Fruit fly (Drosophila melanogaster) whole organism, embryonic: Measurements from ENCODE around the gene Nepl20.

Experiments
- B-H2 ChIP-seq: fragments of 200-800 bp; sonication (Bioruptor generic); optimal IDR thresholded peaks from 2 replicates; lab custom pipeline; 2018; ENCODE audit warnings: missing biosample characterization, mild to moderate bottlenecking, missing genetic modification characterization
- CG10431 ChIP-seq: fragments of 200-800 bp; sonication (Bioruptor generic); optimal IDR thresholded peaks from 3 replicates; lab custom pipeline; 2018; ENCODE audit warnings: missing biosample characterization, mild to moderate bottlenecking, missing genetic modification characterization
- CG10979 ChIP-seq: fragments of 200-800 bp; sonication (Bioruptor generic); optimal IDR thresholded peaks from 2 replicates; lab custom pipeline; 2018; ENCODE audit warnings: missing biosample characterization, mild to moderate bottlenecking, missing genetic modification characterization, moderate library complexity
- CG11093 ChIP-seq: fragments of 200-800 bp; sonication (Bioruptor generic); IDR thresholded peaks from 3 replicates; pipeline ENCODE4 v1.3.6; 2022; ENCODE audit warnings: missing biosample characterization, missing genetic modification characterization
- CG11398 ChIP-seq: fragments of 200-800 bp; sonication (Bioruptor generic); optimal IDR thresholded peaks from 2 replicates; lab custom pipeline; 2016; ENCODE audit warnings: missing biosample characterization, missing genetic modification characterization
- CG11560 ChIP-seq: fragments of 200-800 bp; sonication (Bioruptor generic); IDR thresholded peaks from 3 replicates; pipeline ENCODE4 v1.3.6; 2022; ENCODE audit warnings: missing biosample characterization, missing genetic modification characterization
- CG12071 ChIP-seq: fragments of 200-800 bp; sonication (Bioruptor generic); optimal IDR thresholded peaks from 3 replicates; lab custom pipeline; 2018; ENCODE audit warnings: missing biosample characterization, mild to moderate bottlenecking, missing genetic modification characterization
- CG1529 ChIP-seq: fragments of 200-800 bp; sonication (Bioruptor generic); optimal IDR thresholded peaks from 3 replicates; lab custom pipeline; 2018; ENCODE audit warnings: missing biosample characterization, missing genetic modification characterization
- CG17361 ChIP-seq: fragments of 200-800 bp; sonication (Bioruptor generic); IDR thresholded peaks from 3 replicates; pipeline ENCODE4 v1.3.6; 2022; ENCODE audit warnings: missing biosample characterization, missing genetic modification characterization
- CG17802 ChIP-seq: fragments of 200-800 bp; sonication (Bioruptor generic); optimal IDR thresholded peaks from 2 replicates; lab custom pipeline; 2018; ENCODE audit warnings: missing biosample characterization, mild to moderate bottlenecking, missing genetic modification characterization, moderate library complexity
- CG2120 ChIP-seq: fragments of 200-800 bp; sonication (Bioruptor generic); optimal IDR thresholded peaks from 3 replicates; lab custom pipeline; 2016; ENCODE audit warnings: missing biosample characterization, missing genetic modification characterization
- CG30403 ChIP-seq: fragments of 200-800 bp; sonication (Bioruptor generic); optimal IDR thresholded peaks from 3 replicates; lab custom pipeline; 2016; ENCODE audit warnings: missing biosample characterization, missing genetic modification characterization
- CG3407 ChIP-seq: fragments of 200-800 bp; sonication (Bioruptor generic); optimal IDR thresholded peaks from 2 replicates; lab custom pipeline; 2018; ENCODE audit warnings: missing biosample characterization, mild to moderate bottlenecking, missing genetic modification characterization
- CG34224 ChIP-seq: fragments of 200-800 bp; sonication (Bioruptor generic); IDR thresholded peaks from 3 replicates; pipeline ENCODE4 v1.3.6; 2022; ENCODE audit warnings: missing biosample characterization, missing genetic modification characterization; ENCODE audit not compliant: partially characterized antibody
- CG34422 ChIP-seq: fragments of 200-800 bp; sonication (Bioruptor generic); IDR thresholded peaks from 3 replicates; pipeline ENCODE4 v1.3.6; 2022; ENCODE audit warnings: missing biosample characterization, missing genetic modification characterization
- CG4328 ChIP-seq: fragments of 200-800 bp; sonication (Bioruptor generic); optimal IDR thresholded peaks from 3 replicates; lab custom pipeline; 2017; ENCODE audit warnings: missing biosample characterization, missing genetic modification reagents, missing genetic modification characterization
- CG4617 ChIP-seq: fragments of 200-800 bp; sonication (Bioruptor generic); optimal IDR thresholded peaks from 3 replicates; lab custom pipeline; 2016; ENCODE audit warnings: missing biosample characterization, missing genetic modification characterization, borderline replicate concordance
- CG5180 ChIP-seq: fragments of 200-800 bp; sonication (Bioruptor generic); optimal IDR thresholded peaks from 3 replicates; lab custom pipeline; 2017; ENCODE audit warnings: missing biosample characterization, missing genetic modification characterization, mild to moderate bottlenecking, moderate library complexity, missing genetic modification reagents
- CG6175 ChIP-seq: fragments of 200-800 bp; sonication (Bioruptor generic); IDR thresholded peaks from 3 replicates; pipeline ENCODE4 v1.3.6; 2022; ENCODE audit warnings: missing biosample characterization, missing genetic modification characterization
- CG7987 ChIP-seq: fragments of 200-800 bp; sonication (Bioruptor generic); optimal IDR thresholded peaks from 2 replicates; lab custom pipeline; 2018; ENCODE audit warnings: missing biosample characterization, mild to moderate bottlenecking, missing genetic modification characterization, moderate library complexity
- CG8359 ChIP-seq: fragments of 200-800 bp; sonication (Bioruptor generic); optimal IDR thresholded peaks from 2 replicates; lab custom pipeline; 2017; ENCODE audit warnings: missing biosample characterization, mild to moderate bottlenecking, missing genetic modification characterization, borderline replicate concordance
- Ets65A ChIP-seq: fragments of 200-800 bp; sonication (Bioruptor generic); peaks from one replicate; lab custom pipeline; 2016; ENCODE audit warnings: missing biosample characterization, missing genetic modification characterization
- Ets97D ChIP-seq: fragments of 200-800 bp; sonication (Bioruptor generic); optimal IDR thresholded peaks from 3 replicates; lab custom pipeline; 2016; ENCODE audit warnings: missing biosample characterization, missing genetic modification characterization
- Fer3 ChIP-seq: fragments of 200-800 bp; sonication (Bioruptor generic); optimal IDR thresholded peaks from 2 replicates; lab custom pipeline; 2018; ENCODE audit warnings: missing biosample characterization, mild to moderate bottlenecking, missing genetic modification characterization, moderate library complexity
- GATAe ChIP-seq: fragments of 200-800 bp; sonication (Bioruptor generic); conservative IDR thresholded peaks from 2 replicates; pipeline ENCODE4 v1.3.6; 2022; ENCODE audit warnings: missing biosample characterization, missing genetic modification characterization
- Hmx ChIP-seq: fragments of 200-800 bp; sonication (Bioruptor generic); optimal IDR thresholded peaks from 2 replicates; lab custom pipeline; 2016; ENCODE audit warnings: missing biosample characterization, missing genetic modification characterization
- Med ChIP-seq: fragments of 200-800 bp; sonication (Bioruptor generic); peaks from one replicate; lab custom pipeline; 2016; ENCODE audit warnings: missing biosample characterization, missing genetic modification characterization, mild to moderate bottlenecking, inconsistent platforms, moderate library complexity
- Nf-YC ChIP-seq: fragments of 200-800 bp; optimal IDR thresholded peaks from 3 replicates; lab custom pipeline; 2019; ENCODE audit warnings: missing biosample characterization, mild to moderate bottlenecking, missing genetic modification characterization, moderate library complexity
- Rx ChIP-seq: fragments of 200-800 bp; sonication (Bioruptor generic); IDR thresholded peaks from 2 replicates; pipeline ENCODE4 v1.3.6; 2022; ENCODE audit warnings: missing biosample characterization, missing genetic modification characterization
- Six4 ChIP-seq: fragments of 200-800 bp; sonication (Bioruptor generic); optimal IDR thresholded peaks from 2 replicates; lab custom pipeline; 2016; ENCODE audit warnings: missing biosample characterization, missing genetic modification characterization
- ab ChIP-seq: fragments of 200-800 bp; sonication (Bioruptor generic); optimal IDR thresholded peaks from 2 replicates; lab custom pipeline; 2016; ENCODE audit warnings: missing biosample characterization, missing genetic modification characterization
- ac ChIP-seq: fragments of 200-800 bp; sonication (Bioruptor generic); optimal IDR thresholded peaks from 3 replicates; lab custom pipeline; 2017; ENCODE audit warnings: missing biosample characterization, mild to moderate bottlenecking, missing genetic modification characterization
- bcd ChIP-seq: fragments of 200-800 bp; sonication (Bioruptor generic); optimal IDR thresholded peaks from 2 replicates; lab custom pipeline; 2017; ENCODE audit warnings: missing biosample characterization, mild to moderate bottlenecking, missing genetic modification characterization
- dmrt11E ChIP-seq: fragments of 200-800 bp; sonication (Bioruptor generic); optimal IDR thresholded peaks from 3 replicates; lab custom pipeline; 2018; ENCODE audit warnings: missing biosample characterization, mild to moderate bottlenecking, missing genetic modification characterization, moderate library complexity
- esg ChIP-seq: fragments of 200-800 bp; sonication (Bioruptor generic); conservative IDR thresholded peaks from 2 replicates; pipeline ENCODE4 v1.3.6; 2022; ENCODE audit warnings: missing biosample characterization, missing genetic modification characterization
- ftz-f1 ChIP-seq: fragments of 200-800 bp; sonication (Bioruptor generic); optimal IDR thresholded peaks from 2 replicates; lab custom pipeline; 2016; ENCODE audit warnings: missing biosample characterization, missing genetic modification characterization
- hb ChIP-seq: fragments of 200-800 bp; sonication (Bioruptor generic); IDR thresholded peaks from 3 replicates; pipeline ENCODE4 v1.3.6; 2022; ENCODE audit warnings: missing biosample characterization, missing genetic modification characterization; ENCODE audit not compliant: partially characterized antibody
- klu ChIP-seq: fragments of 200-800 bp; sonication (Bioruptor generic); IDR thresholded peaks from 2 replicates; pipeline ENCODE4 v1.3.6; 2022; ENCODE audit warnings: missing biosample characterization, missing genetic modification characterization
- nerfin-2 ChIP-seq: fragments of 200-800 bp; sonication (Bioruptor generic); IDR thresholded peaks from 2 replicates; pipeline ENCODE4 v1.3.6; 2022; ENCODE audit warnings: missing biosample characterization, missing genetic modification characterization; ENCODE audit not compliant: partially characterized antibody
- pan ChIP-seq, 4 experiments: fragments of >200 bp in 3 of 4; fragments of 200-800 bp in 1 of 4; sonication (Bioruptor generic) in 1 of 4; optimal IDR thresholded peaks in 3 of 4; IDR thresholded peaks in 1 of 4; 2 replicates each; pipeline versions ENCODE4 v1.3.6 to Lab custom; 2017 to 2022; ENCODE audit warnings: missing biosample characterization in 2 of 4, missing genetic modification characterization in 2 of 4, mixed read lengths in 1 of 4
- prd ChIP-seq, 3 experiments: fragments of >200 bp in 2 of 3; fragments of 200-800 bp in 1 of 3; sonication (Bioruptor generic) in 1 of 3; optimal IDR thresholded peaks in 2 of 3; IDR thresholded peaks in 1 of 3; 2 replicates in 2 of 3; 3 replicates in 1 of 3; pipeline versions ENCODE4 v1.3.6 to Lab custom; 2017 to 2022; ENCODE audit warnings: missing biosample characterization in 1 of 3, missing genetic modification characterization in 1 of 3
- run ChIP-seq: fragments of 200-800 bp; sonication (Bioruptor generic); optimal IDR thresholded peaks from 3 replicates; lab custom pipeline; 2018; ENCODE audit warnings: missing biosample characterization, mild to moderate bottlenecking, missing genetic modification characterization
- sisA ChIP-seq: fragments of 200-800 bp; sonication (Bioruptor generic); IDR thresholded peaks from 2 replicates; pipeline ENCODE4 v1.3.6; 2022; ENCODE audit warnings: missing biosample characterization, missing genetic modification characterization
- tgo ChIP-seq: fragments of 200-800 bp; sonication (Bioruptor generic); IDR thresholded peaks from 3 replicates; pipeline ENCODE4 v1.3.6; 2022; ENCODE audit warnings: missing biosample characterization, missing genetic modification characterization
- vnd ChIP-seq: fragments of 200-800 bp; sonication (Bioruptor generic); IDR thresholded peaks from 3 replicates; pipeline ENCODE4 v1.3.6; 2022; ENCODE audit warnings: missing biosample characterization, missing genetic modification characterization; ENCODE audit not compliant: partially characterized antibody
- vvl ChIP-seq: fragments of 200-800 bp; sonication (Bioruptor generic); IDR thresholded peaks from 2 replicates; pipeline ENCODE4 v1.3.6; 2022; ENCODE audit warnings: missing biosample characterization, missing genetic modification characterization
- zfh2 ChIP-seq: fragments of 200-800 bp; sonication (Bioruptor generic); optimal IDR thresholded peaks from 2 replicates; lab custom pipeline; 2016; ENCODE audit warnings: missing biosample characterization, missing genetic modification characterization

Nepl20 gene

dm6 chr3R:28888561-28889426 lies 8.2 kb downstream of the Nepl20 start (continued):
- no peak for TF ChIP-seq CG34224 (GFP tag; lab: Robert Waterston, UW)
- peak; percentile 69 for TF ChIP-seq tgo (GFP tag; lab: Robert Waterston, UW)
- peak; percentile 97 for TF ChIP-seq Ets65A
- peak; percentile 8 for TF ChIP-seq ac (GFP tag; lab: Kevin White, UChicago)
- peak; percentile 89 for TF ChIP-seq CG30403
- peak; percentile 76 for TF ChIP-seq CG7987 (GFP tag; lab: Kevin White, UChicago)
- TF ChIP-seq nerfin-2 (GFP tag; lab: Robert Waterston, UW) = no peak
- peak; percentile 62 for TF ChIP-seq CG10979 (tag; lab: Kevin White, UChicago)
- no peak for TF ChIP-seq esg
- peak; percentile 94 for TF ChIP-seq zfh2 (GFP tag; lab: Kevin White, UChicago)
- peak; percentile 72 for TF ChIP-seq CG4328
- peak; percentile 19 for TF ChIP-seq CG8359 (GFP tag; lab: Kevin White, UChicago)
- TF ChIP-seq vvl (GFP tag; lab: Robert Waterston, UW) = peak; percentile 74
- peak; percentile 60 for TF ChIP-seq Ets97D (GFP tag; lab: Kevin White, UChicago)
- TF ChIP-seq CG5180 = peak; percentile 36
- peak; percentile 98 for TF ChIP-seq Med
- 0 out of 2 replicates have a peak, but pooled peaks have one; percentile 30 for TF ChIP-seq Rx (GFP tag; lab: Robert Waterston, UW)
- TF ChIP-seq CG17361 (GFP tag; lab: Robert Waterston, UW) = peak; percentile 81
- peak; percentile 55 for TF ChIP-seq ab (GFP tag; lab: Kevin White, UChicago)
- peak; percentile 70 for TF ChIP-seq CG17802 (tag; lab: Kevin White, UChicago)
- peak; percentile 43 for TF ChIP-seq ftz-f1 (GFP tag; lab: Kevin White, UChicago)
- TF ChIP-seq CG10431 (GFP tag; lab: Kevin White, UChicago) = peak; percentile 33
- peak; percentile 63; the same call in 1 of the 3 replicates for TF ChIP-seq CG11093 (GFP tag; lab: Robert Waterston, UW)
- no peak for TF ChIP-seq hb (GFP tag; lab: Robert Waterston, UW)
- TF ChIP-seq pan (optimal IDR thresholded peaks at IDR 0.05; lab: Kevin White, UChicago) = no peak
- TF ChIP-seq pan (GFP tag; optimal IDR thresholded peaks at IDR 0.05 in 1 of 2, IDR thresholded peaks at IDR 0.05 in 1 of 2) = peak in 1 of 2 experiments; percentile 71
- TF ChIP-seq CG34422 (GFP tag; lab: Robert Waterston, UW) = peak; percentile 46; the same call in 1 of the 3 replicates
- peak; percentile 84 for TF ChIP-seq Fer3 (tag; lab: Kevin White, UChicago)
- TF ChIP-seq B-H2 (GFP tag; lab: Kevin White, UChicago) = peak; percentile 83
- TF ChIP-seq sisA (GFP tag; lab: Robert Waterston, UW) = peak; percentile 71
- no peak for TF ChIP-seq run (tag; lab: Kevin White, UChicago)
- TF ChIP-seq dmrt11E (tag; lab: Kevin White, UChicago) = peak; percentile 43
- peak; percentile 89 for TF ChIP-seq CG4617
- peak; percentile 77 for TF ChIP-seq Nf-YC (tag; lab: Kevin White, UChicago)
- peak; percentile 77 for TF ChIP-seq bcd
- peak; percentile 56 for TF ChIP-seq CG1529 (GFP tag; lab: Kevin White, UChicago)
- peak; percentile 95 for TF ChIP-seq CG2120
- TF ChIP-seq prd (optimal IDR thresholded peaks at IDR 0.05; lab: Kevin White, UChicago) = no peak
- TF ChIP-seq prd (GFP tag; IDR thresholded peaks at IDR 0.05; lab: Robert Waterston, UW) = peak; percentile 74
- TF ChIP-seq CG11560 = peak; percentile 59; the same call in 1 of the 3 replicates
- peak; percentile 70 for TF ChIP-seq klu (GFP tag; lab: Robert Waterston, UW)
- peak; percentile 89 for TF ChIP-seq CG6175
- TF ChIP-seq CG11398 (GFP tag; lab: Kevin White, UChicago) = peak; percentile 76
- peak; percentile 53 for TF ChIP-seq CG12071 (GFP tag; lab: Kevin White, UChicago)
- TF ChIP-seq Six4 (GFP tag; lab: Kevin White, UChicago) = peak; percentile 68
- no peak for TF ChIP-seq GATAe (GFP tag; lab: Robert Waterston, UW)
- peak; percentile 34 for TF ChIP-seq CG3407
- peak; percentile 59 for TF ChIP-seq Hmx (GFP tag; lab: Kevin White, UChicago)
- TF ChIP-seq vnd = no peak
